Fruit fly (Drosophila melanogaster) whole organism, prepupa: ENCODE results near the gene Obp18a.

Experiments
- Blimp-1 ChIP-seq: fragments of 200-800 bp; sonication (Bioruptor generic); optimal IDR thresholded peaks from 3 replicates; lab custom pipeline; 2017; ENCODE audit warnings: missing biosample characterization, missing genetic modification characterization, mild to moderate bottlenecking, moderate library complexity, missing genetic modification reagents
- CG10631 ChIP-seq: fragments of 200-800 bp; sonication (Bioruptor generic); optimal IDR thresholded peaks from 2 replicates; lab custom pipeline; 2016; ENCODE audit warnings: missing biosample characterization, missing genetic modification characterization
- CG10669 ChIP-seq: fragments of 200-800 bp; sonication (Bioruptor generic); optimal IDR thresholded peaks from 3 replicates; lab custom pipeline; 2018; ENCODE audit warnings: missing biosample characterization, mild to moderate bottlenecking, missing genetic modification characterization, moderate library complexity
- CG11294 ChIP-seq: fragments of 200-800 bp; sonication (Bioruptor generic); IDR thresholded peaks from 2 replicates; pipeline ENCODE4 v1.3.6; 2022; ENCODE audit warnings: missing biosample characterization, missing genetic modification characterization
- CG11902 ChIP-seq: fragments of 200-800 bp; sonication (Bioruptor generic); optimal IDR thresholded peaks from 3 replicates; lab custom pipeline; 2016; ENCODE audit warnings: missing biosample characterization, missing genetic modification characterization
- CG1621 ChIP-seq: fragments of 200-800 bp; sonication (Bioruptor generic); optimal IDR thresholded peaks from 3 replicates; lab custom pipeline; 2018; ENCODE audit warnings: missing biosample characterization, mild to moderate bottlenecking, missing genetic modification characterization
- CG16779 ChIP-seq: fragments of 200-800 bp; sonication (Bioruptor generic); optimal IDR thresholded peaks from 3 replicates; lab custom pipeline; 2017; ENCODE audit warnings: missing biosample characterization, mild to moderate bottlenecking, missing genetic modification characterization
- CG32006 ChIP-seq: fragments of 200-800 bp; sonication (Bioruptor generic); optimal IDR thresholded peaks from 3 replicates; lab custom pipeline; 2017; ENCODE audit warnings: missing biosample characterization, mild to moderate bottlenecking, missing genetic modification characterization
- CG34406 ChIP-seq: fragments of 200-800 bp; sonication (Bioruptor generic); optimal IDR thresholded peaks from 3 replicates; lab custom pipeline; 2016; ENCODE audit warnings: missing biosample characterization, missing genetic modification characterization
- CG3919 ChIP-seq: fragments of 200-800 bp; sonication (Bioruptor generic); optimal IDR thresholded peaks from 3 replicates; lab custom pipeline; 2016; ENCODE audit warnings: missing biosample characterization, missing genetic modification characterization
- CG4318 ChIP-seq: fragments of 200-800 bp; sonication (Bioruptor generic); optimal IDR thresholded peaks from 3 replicates; lab custom pipeline; 2017; ENCODE audit warnings: missing biosample characterization, mild to moderate bottlenecking, missing genetic modification characterization
- CG6163 ChIP-seq: fragments of 200-800 bp; sonication (Bioruptor generic); IDR thresholded peaks from 3 replicates; pipeline ENCODE4 v1.3.6; 2022; ENCODE audit warnings: missing biosample characterization, missing genetic modification characterization
- CG6276 ChIP-seq: fragments of 200-800 bp; sonication (Bioruptor generic); optimal IDR thresholded peaks from 2 replicates; lab custom pipeline; 2017; ENCODE audit warnings: missing biosample characterization, mild to moderate bottlenecking, missing genetic modification characterization
- CG6808 ChIP-seq: fragments of 200-800 bp; sonication (Bioruptor generic); optimal IDR thresholded peaks from 3 replicates; lab custom pipeline; 2017; ENCODE audit warnings: missing biosample characterization, missing genetic modification characterization, mild to moderate bottlenecking, moderate library complexity, missing genetic modification reagents
- CG6854 ChIP-seq: fragments of 200-800 bp; sonication (Bioruptor generic); optimal IDR thresholded peaks from 2 replicates; lab custom pipeline; 2017; ENCODE audit warnings: missing biosample characterization, mild to moderate bottlenecking, missing genetic modification characterization
- CG7368 ChIP-seq: fragments of 200-800 bp; sonication (Bioruptor generic); optimal IDR thresholded peaks from 3 replicates; lab custom pipeline; 2016; ENCODE audit warnings: missing biosample characterization, missing genetic modification characterization
- CG8119 ChIP-seq: fragments of 200-800 bp; sonication (Bioruptor generic); IDR thresholded peaks from 3 replicates; pipeline ENCODE4 v1.3.6; 2022; ENCODE audit warnings: missing biosample characterization, missing genetic modification characterization
- CG8632 ChIP-seq: fragments of 200-800 bp; sonication (Bioruptor generic); optimal IDR thresholded peaks from 3 replicates; lab custom pipeline; 2016; ENCODE audit warnings: missing biosample characterization, missing genetic modification characterization
- CG9139 ChIP-seq: fragments of 200-800 bp; sonication (Bioruptor generic); optimal IDR thresholded peaks from 3 replicates; lab custom pipeline; 2017; ENCODE audit warnings: missing biosample characterization, mild to moderate bottlenecking, missing genetic modification characterization
- Eip75B ChIP-seq: fragments of 200-800 bp; sonication (Bioruptor generic); optimal IDR thresholded peaks from 3 replicates; lab custom pipeline; 2016; ENCODE audit warnings: missing biosample characterization, missing genetic modification characterization
- Eip93F ChIP-seq: fragments of 200-800 bp; sonication (Bioruptor generic); optimal IDR thresholded peaks from 2 replicates; lab custom pipeline; 2016; ENCODE audit warnings: missing biosample characterization, mild to moderate bottlenecking, missing genetic modification characterization
- Ets96B ChIP-seq: fragments of 200-800 bp; optimal IDR thresholded peaks from 2 replicates; lab custom pipeline; 2019; ENCODE audit warnings: missing biosample characterization, mild to moderate bottlenecking, missing genetic modification characterization, moderate library complexity
- Hr38 ChIP-seq: sonication (Bioruptor generic); optimal IDR thresholded peaks from 2 replicates; lab custom pipeline; 2016; ENCODE audit warnings: missing biosample characterization, missing genetic modification characterization
- Hr39 ChIP-seq: fragments of 200-800 bp; sonication (Bioruptor generic); optimal IDR thresholded peaks from 2 replicates; lab custom pipeline; 2016; ENCODE audit warnings: missing biosample characterization, missing genetic modification characterization
- Hr4 ChIP-seq: fragments of 200-800 bp; sonication (Bioruptor generic); optimal IDR thresholded peaks from 3 replicates; lab custom pipeline; 2016; ENCODE audit warnings: missing biosample characterization, missing genetic modification characterization
- Lpt ChIP-seq: fragments of 200-800 bp; sonication (Bioruptor generic); optimal IDR thresholded peaks from 3 replicates; lab custom pipeline; 2016; ENCODE audit warnings: missing biosample characterization, missing genetic modification characterization
- Met ChIP-seq: fragments of 200-800 bp; sonication (Bioruptor generic); optimal IDR thresholded peaks from 3 replicates; lab custom pipeline; 2016; ENCODE audit warnings: missing biosample characterization, missing genetic modification characterization
- OdsH ChIP-seq: fragments of 200-800 bp; sonication (Bioruptor generic); optimal IDR thresholded peaks from 3 replicates; lab custom pipeline; 2016; ENCODE audit warnings: missing biosample characterization, missing genetic modification characterization
- Smox ChIP-seq: fragments of 200-800 bp; sonication (Bioruptor generic); optimal IDR thresholded peaks from 3 replicates; lab custom pipeline; 2016; ENCODE audit warnings: missing biosample characterization, missing genetic modification characterization
- Sox102F ChIP-seq: fragments of 200-800 bp; sonication (Bioruptor generic); optimal IDR thresholded peaks from 2 replicates; lab custom pipeline; 2016; ENCODE audit warnings: missing biosample characterization, mild to moderate bottlenecking, missing genetic modification characterization
- Sox14 ChIP-seq: fragments of 200-800 bp; sonication (Bioruptor generic); optimal IDR thresholded peaks from 3 replicates; lab custom pipeline; 2016; ENCODE audit warnings: missing biosample characterization, missing genetic modification characterization
- Sox15 ChIP-seq: fragments of 200-800 bp; sonication (Bioruptor generic); optimal IDR thresholded peaks from 3 replicates; lab custom pipeline; 2016; ENCODE audit warnings: missing biosample characterization, missing genetic modification characterization
- acj6 ChIP-seq: fragments of 200-800 bp; sonication (Bioruptor generic); optimal IDR thresholded peaks from 3 replicates; lab custom pipeline; 2016; ENCODE audit warnings: missing biosample characterization, missing genetic modification characterization
- cyc ChIP-seq: fragments of 200-800 bp; sonication (Bioruptor generic); optimal IDR thresholded peaks from 3 replicates; lab custom pipeline; 2016; ENCODE audit warnings: missing biosample characterization, missing genetic modification characterization
- dac ChIP-seq: fragments of 200-800 bp; sonication (Bioruptor generic); optimal IDR thresholded peaks from 2 replicates; lab custom pipeline; 2017; ENCODE audit warnings: missing biosample characterization, mild to moderate bottlenecking, missing genetic modification characterization
- dsx ChIP-seq: fragments of 200-800 bp; optimal IDR thresholded peaks from 3 replicates; lab custom pipeline; 2019; ENCODE audit warnings: missing biosample characterization, mild to moderate bottlenecking, missing genetic modification characterization, moderate library complexity; ENCODE audit not compliant: poor library complexity, severe bottlenecking
- eg ChIP-seq: fragments of 200-800 bp; sonication (Bioruptor generic); IDR thresholded peaks from 3 replicates; pipeline ENCODE4 v1.3.6; 2022; ENCODE audit warnings: missing biosample characterization, missing genetic modification characterization
- esn ChIP-seq: fragments of 200-800 bp; sonication (Bioruptor generic); optimal IDR thresholded peaks from 2 replicates; lab custom pipeline; 2016; ENCODE audit warnings: missing biosample characterization, mild to moderate bottlenecking, missing genetic modification characterization, moderate library complexity
- fd59A ChIP-seq: fragments of 200-800 bp; sonication (Bioruptor generic); optimal IDR thresholded peaks from 2 replicates; lab custom pipeline; 2017; ENCODE audit warnings: missing biosample characterization, mild to moderate bottlenecking, missing genetic modification characterization, missing genetic modification reagents
- fd85E ChIP-seq: fragments of 200-800 bp; sonication (Bioruptor generic); optimal IDR thresholded peaks from 3 replicates; lab custom pipeline; 2016; ENCODE audit warnings: missing biosample characterization, missing genetic modification characterization
- lz ChIP-seq: fragments of 200-800 bp; sonication (Bioruptor generic); optimal IDR thresholded peaks from 3 replicates; lab custom pipeline; 2016; ENCODE audit warnings: missing biosample characterization, missing genetic modification characterization
- pdm3 ChIP-seq: fragments of 200-800 bp; sonication (Bioruptor generic); optimal IDR thresholded peaks from 3 replicates; lab custom pipeline; 2016; ENCODE audit warnings: missing biosample characterization, missing genetic modification characterization
- ss ChIP-seq, 2 experiments: fragments of 200-800 bp; sonication (Bioruptor generic); optimal IDR thresholded peaks; 2 replicates in 1 of 2; 3 replicates in 1 of 2; lab custom pipeline; 2017 to 2018; ENCODE audit warnings: mild to moderate bottlenecking in 2 of 2, missing biosample characterization in 2 of 2, missing genetic modification characterization in 2 of 2, moderate library complexity in 1 of 2
- svp ChIP-seq: fragments of 200-800 bp; sonication (Bioruptor generic); peaks from one replicate; lab custom pipeline; 2016; ENCODE audit warnings: missing biosample characterization, missing genetic modification characterization
- topi ChIP-seq: fragments of 200-800 bp; sonication (Bioruptor generic); optimal IDR thresholded peaks from 3 replicates; lab custom pipeline; 2016; ENCODE audit warnings: missing biosample characterization, missing genetic modification characterization
- vri ChIP-seq: fragments of 200-800 bp; sonication (Bioruptor generic); optimal IDR thresholded peaks from 3 replicates; lab custom pipeline; 2016; ENCODE audit warnings: missing biosample characterization, mild to moderate bottlenecking, missing genetic modification characterization

Gene Obp18a

DNA sequence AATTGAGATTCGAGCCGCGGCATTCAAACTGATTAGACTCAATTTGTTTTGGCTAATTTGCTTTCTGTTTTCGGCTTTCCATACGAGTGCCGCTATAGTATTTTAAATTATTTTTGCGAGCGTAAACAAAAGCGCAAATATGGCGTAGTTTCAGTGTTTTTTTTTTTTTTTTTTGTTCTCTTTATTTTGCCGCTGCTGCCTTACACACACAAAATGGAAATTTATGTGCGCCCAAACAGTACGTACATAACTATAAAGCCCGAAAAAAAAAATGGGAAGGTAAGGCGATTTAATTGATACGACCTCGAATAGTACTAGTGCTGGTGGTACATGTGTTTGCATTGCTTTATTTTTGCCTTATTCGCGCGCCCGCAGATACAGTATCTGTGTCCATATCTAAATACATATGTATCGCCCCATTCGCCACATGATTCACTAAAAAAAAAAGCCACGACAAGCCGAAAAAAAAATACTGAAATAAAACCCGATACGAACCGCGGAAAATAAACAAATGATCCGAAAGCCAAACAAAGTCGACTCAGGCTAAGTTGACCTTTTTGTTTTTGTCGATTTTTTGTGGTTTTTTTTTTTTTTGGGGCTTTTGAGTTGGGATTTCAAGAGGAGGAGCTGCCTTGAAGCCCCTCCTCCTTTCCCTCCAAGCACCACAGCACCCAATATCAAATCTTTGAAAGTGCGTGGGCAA lies 12.4 kb upstream of the Obp18a start (continued):
- TF ChIP-seq CG3919 (GFP tag; lab: Kevin White, UChicago): peak; percentile 13
- TF ChIP-seq CG34406 (GFP tag; lab: Kevin White, UChicago): peak; percentile 30
- TF ChIP-seq CG8119 (GFP tag; lab: Robert Waterston, UW): 0 out of 3 replicates have a peak, but pooled peaks have one; percentile 27
- TF ChIP-seq svp: peak; percentile 16
- no peak for TF ChIP-seq CG7368 (GFP tag; lab: Kevin White, UChicago)
- no peak for TF ChIP-seq CG10669 (GFP tag; lab: Kevin White, UChicago)
- no peak for TF ChIP-seq Sox14
- peak; percentile 38 for TF ChIP-seq CG8632 (GFP tag; lab: Kevin White, UChicago)
- no peak for TF ChIP-seq CG6276 (GFP tag; lab: Kevin White, UChicago)
- TF ChIP-seq Blimp-1: no peak
- no peak for TF ChIP-seq Sox102F (GFP tag; lab: Kevin White, UChicago)
- TF ChIP-seq Eip75B (GFP tag; lab: Kevin White, UChicago): no peak
- TF ChIP-seq Hr4 (GFP tag; lab: Kevin White, UChicago): no peak
- TF ChIP-seq pdm3 (GFP tag; lab: Kevin White, UChicago): no peak
- peak; percentile 4 for TF ChIP-seq Eip93F (GFP tag; lab: Kevin White, UChicago)
- peak; percentile 14 for TF ChIP-seq vri
- TF ChIP-seq CG4318 (GFP tag; lab: Kevin White, UChicago): no peak
- no peak for TF ChIP-seq OdsH (GFP tag; lab: Kevin White, UChicago)
- TF ChIP-seq Hr38 (GFP tag; lab: Kevin White, UChicago): no peak
- peak; percentile 65; the same call in 2 of the 3 replicates for TF ChIP-seq CG6163 (GFP tag; lab: Robert Waterston, UW)
- no peak for TF ChIP-seq CG11294 (GFP tag; lab: Robert Waterston, UW)
- TF ChIP-seq fd85E: no peak
- TF ChIP-seq dsx (GFP tag; lab: Kevin White, UChicago): no peak
- TF ChIP-seq acj6: no peak
- no peak for TF ChIP-seq esn
- no peak for TF ChIP-seq CG6854 (GFP tag; lab: Kevin White, UChicago)
- peak in 1 of 2 experiments; percentile 26 for TF ChIP-seq ss (GFP tag; optimal IDR thresholded peaks at IDR 0.05; lab: Kevin White, UChicago)
- no peak for TF ChIP-seq CG16779 (tag; lab: Kevin White, UChicago)
- no peak for TF ChIP-seq Ets96B (tag; lab: Kevin White, UChicago)

dm6 chrX:19146421-19146952 lies 10.8 kb upstream of the Obp18a start:
- TF ChIP-seq dac (GFP tag; lab: Kevin White, UChicago) (no peak), lz (GFP tag; lab: Kevin White, UChicago) (peak; percentile 8), Hr4 (GFP tag; lab: Kevin White, UChicago) (peak; percentile 58), topi (GFP tag; lab: Kevin White, UChicago) (peak; percentile 30), CG9139 (GFP tag; lab: Kevin White, UChicago) (no peak), eg (GFP tag; lab: Robert Waterston, UW) (peak; percentile 52; the same call in 2 of the 3 replicates), Lpt (GFP tag; lab: Kevin White, UChicago) (peak; percentile 19), fd85E (no peak), CG1621 (tag; lab: Kevin White, UChicago) (no peak), pdm3 (GFP tag; lab: Kevin White, UChicago) (peak; percentile 30), Hr39 (GFP tag; lab: Kevin White, UChicago) (peak; percentile 15), cyc (peak; percentile 4), CG8119 (GFP tag; lab: Robert Waterston, UW) (peak; percentile 61), esn (peak; percentile 37), CG8632 (GFP tag; lab: Kevin White, UChicago) (peak; percentile 18), CG11902 (no peak), CG16779 (tag; lab: Kevin White, UChicago) (no peak), Sox15 (no peak), CG32006 (GFP tag; lab: Kevin White, UChicago) (peak; percentile 78), Eip75B (GFP tag; lab: Kevin White, UChicago) (peak; percentile 42), CG3919 (GFP tag; lab: Kevin White, UChicago) (peak; percentile 31), fd59A (GFP tag; lab: Kevin White, UChicago) (no peak), CG10631 (GFP tag; lab: Kevin White, UChicago) (peak; percentile 53), CG6808 (GFP tag; lab: Kevin White, UChicago) (no peak), Smox (GFP tag; lab: Kevin White, UChicago) (peak; percentile 9), Met (GFP tag; lab: Kevin White, UChicago) (peak; percentile 37), acj6 (peak; percentile 30), CG6163 (GFP tag; lab: Robert Waterston, UW) (peak; percentile 31; the same call in 1 of the 3 replicates), Sox102F (GFP tag; lab: Kevin White, UChicago) (no peak), dsx (GFP tag; lab: Kevin White, UChicago) (peak; percentile 29), vri (no peak), CG4318 (GFP tag; lab: Kevin White, UChicago) (peak; percentile 58), Sox14 (peak; percentile 15)
